Worm (Caenorhabditis elegans) whole organism, L2 larva: ENCODE measurements around the gene ifet-1.

Experiments used
- C34F6.9 ChIP-seq: fragments of 150-350 bp; optimal IDR thresholded peaks from 2 replicates; lab custom pipeline; 2014; ENCODE audit warnings: missing biosample characterization, missing genetic modification characterization
- F13H6.1 ChIP-seq: sonication (generic microtip); optimal IDR thresholded peaks from 2 replicates; lab custom pipeline; 2016; ENCODE audit warnings: missing genetic modification characterization, missing compliant biosample characterization
- R02D3.7 ChIP-seq: fragments of 150-350 bp; optimal IDR thresholded peaks from 2 replicates; lab custom pipeline; 2014; ENCODE audit warnings: missing biosample characterization, missing genetic modification characterization
- Y55F3AM.14 ChIP-seq: fragments of 200-800 bp; sonication (Bioruptor generic); optimal IDR thresholded peaks from 2 replicates; lab custom pipeline; 2018; ENCODE audit warnings: mild to moderate bottlenecking, missing genetic modification characterization, missing compliant biosample characterization
- ZK546.5 ChIP-seq: sonication (generic microtip); optimal IDR thresholded peaks from 2 replicates; lab custom pipeline; 2017; ENCODE audit warnings: missing biosample characterization, missing genetic modification characterization
- alr-1 ChIP-seq: fragments of 150-350 bp; optimal IDR thresholded peaks from 2 replicates; lab custom pipeline; 2014; ENCODE audit warnings: missing biosample characterization, missing genetic modification characterization
- aly-2 ChIP-seq: fragments of 150-350 bp; optimal IDR thresholded peaks from 2 replicates; lab custom pipeline; 2014; ENCODE audit warnings: missing biosample characterization, missing genetic modification characterization
- ama-1 ChIP-seq: fragments of 150-350 bp; optimal IDR thresholded peaks from 2 replicates; lab custom pipeline; 2018; ENCODE audit warnings: inconsistent platforms
- blmp-1 ChIP-seq: sonication (generic microtip); optimal IDR thresholded peaks from 2 replicates; lab custom pipeline; 2017; ENCODE audit warnings: missing genetic modification characterization, mild to moderate bottlenecking, missing compliant biosample characterization, antibody characterized with exemption, moderate library complexity; ENCODE audit not compliant: insufficient read depth
- crh-2 ChIP-seq: sonication (generic microtip); optimal IDR thresholded peaks from 2 replicates; lab custom pipeline; 2017; ENCODE audit warnings: missing biosample characterization, missing genetic modification characterization
- dmd-4 ChIP-seq: sonication (generic microtip); optimal IDR thresholded peaks from 2 replicates; lab custom pipeline; 2017; ENCODE audit warnings: missing biosample characterization, missing genetic modification characterization
- elt-1 ChIP-seq: fragments of 150-350 bp; optimal IDR thresholded peaks from 2 replicates; lab custom pipeline; 2014; ENCODE audit warnings: missing biosample characterization, missing genetic modification characterization
- elt-3 ChIP-seq: sonication (generic microtip); optimal IDR thresholded peaks from 2 replicates; lab custom pipeline; 2017; ENCODE audit warnings: missing biosample characterization, missing genetic modification characterization
- fos-1 ChIP-seq: fragments of 150-350 bp; optimal IDR thresholded peaks from 2 replicates; lab custom pipeline; 2014; ENCODE audit warnings: missing biosample characterization, missing genetic modification characterization
- gmeb-1 ChIP-seq: fragments of 150-350 bp; optimal IDR thresholded peaks from 2 replicates; lab custom pipeline; 2014; ENCODE audit warnings: missing biosample characterization, missing genetic modification characterization
- lin-11 ChIP-seq: fragments of 150-350 bp; sonication (generic microtip); optimal IDR thresholded peaks from 2 replicates; lab custom pipeline; 2014; ENCODE audit warnings: missing biosample characterization, missing genetic modification characterization, inconsistent platforms, mixed read lengths
- lsy-2 ChIP-seq, 2 experiments: fragments of 150-350 bp in 1 of 2; sonication (generic microtip) in 1 of 2; optimal IDR thresholded peaks; 2 replicates each; lab custom pipeline; 2014 to 2017; ENCODE audit warnings: missing biosample characterization in 2 of 2, missing genetic modification characterization in 2 of 2
- mbf-1 ChIP-seq: sonication (generic microtip); optimal IDR thresholded peaks from 2 replicates; lab custom pipeline; 2017; ENCODE audit warnings: missing biosample characterization, missing genetic modification characterization
- mdl-1 ChIP-seq, 2 experiments: fragments of 150-350 bp in 1 of 2; sonication (generic microtip) in 1 of 2; optimal IDR thresholded peaks; 2 replicates each; lab custom pipeline; 2017; ENCODE audit warnings: missing biosample characterization in 2 of 2, missing genetic modification characterization in 2 of 2
- nhr-10 ChIP-seq: sonication (generic microtip); optimal IDR thresholded peaks from 2 replicates; lab custom pipeline; 2017; ENCODE audit warnings: missing biosample characterization, missing genetic modification characterization
- nhr-12 ChIP-seq: fragments of 150-350 bp; optimal IDR thresholded peaks from 2 replicates; lab custom pipeline; 2014; ENCODE audit warnings: missing biosample characterization, missing genetic modification characterization
- nhr-129 ChIP-seq: fragments of 150-350 bp; optimal IDR thresholded peaks from 2 replicates; lab custom pipeline; 2014; ENCODE audit warnings: missing biosample characterization, missing genetic modification characterization
- nhr-237 ChIP-seq: fragments of 150-350 bp; optimal IDR thresholded peaks from 2 replicates; lab custom pipeline; 2014; ENCODE audit warnings: missing biosample characterization, missing genetic modification characterization
- nhr-25 ChIP-seq: fragments of 150-350 bp; sonication (generic microtip); optimal IDR thresholded peaks from 3 replicates; lab custom pipeline; 2014; ENCODE audit warnings: missing biosample characterization, missing genetic modification characterization
- nhr-6 ChIP-seq: fragments of 150-350 bp; optimal IDR thresholded peaks from 2 replicates; lab custom pipeline; 2014; ENCODE audit warnings: missing biosample characterization, missing genetic modification characterization
- nhr-77 ChIP-seq: fragments of 150-350 bp; optimal IDR thresholded peaks from 2 replicates; lab custom pipeline; 2014; ENCODE audit warnings: missing biosample characterization, missing genetic modification characterization
- peb-1 ChIP-seq: fragments of 150-350 bp; optimal IDR thresholded peaks from 2 replicates; lab custom pipeline; 2014; ENCODE audit warnings: missing biosample characterization, missing genetic modification characterization
- sem-4 ChIP-seq: fragments of 150-350 bp; optimal IDR thresholded peaks from 2 replicates; lab custom pipeline; 2014; ENCODE audit warnings: missing biosample characterization, missing genetic modification reagents, missing genetic modification characterization
- skn-1 ChIP-seq: sonication (generic microtip); optimal IDR thresholded peaks from 2 replicates; lab custom pipeline; 2017; ENCODE audit warnings: missing biosample characterization, missing genetic modification characterization
- sma-3 ChIP-seq: sonication (generic microtip); optimal IDR thresholded peaks from 2 replicates; lab custom pipeline; 2016; ENCODE audit warnings: missing genetic modification reagents, missing genetic modification characterization, missing compliant biosample characterization
- sma-9 ChIP-seq, 2 experiments: fragments of 150-350 bp in 1 of 2; sonication (generic microtip) in 1 of 2; optimal IDR thresholded peaks; 2 replicates each; lab custom pipeline; 2014 to 2016; ENCODE audit warnings: missing genetic modification characterization in 2 of 2, mild to moderate bottlenecking in 1 of 2, missing biosample characterization in 1 of 2, missing compliant biosample characterization in 1 of 2, missing genetic modification reagents in 1 of 2, moderate library complexity in 1 of 2
- snpc-4 ChIP-seq: fragments of 150-350 bp; optimal IDR thresholded peaks from 2 replicates; lab custom pipeline; 2014; ENCODE audit warnings: missing biosample characterization, missing genetic modification characterization
- unc-39 ChIP-seq: fragments of 150-350 bp; optimal IDR thresholded peaks from 2 replicates; lab custom pipeline; 2014; ENCODE audit warnings: missing biosample characterization, missing genetic modification characterization
- unc-55 ChIP-seq: fragments of 150-350 bp; sonication (generic microtip); optimal IDR thresholded peaks from 3 replicates; lab custom pipeline; 2014; ENCODE audit warnings: missing biosample characterization, missing genetic modification reagents, missing genetic modification characterization
- zag-1 ChIP-seq: fragments of 150-350 bp; optimal IDR thresholded peaks from 2 replicates; lab custom pipeline; 2014; ENCODE audit warnings: missing biosample characterization, missing genetic modification characterization
- ztf-1 ChIP-seq: fragments of 200-800 bp; sonication (Bioruptor generic); conservative IDR thresholded peaks from 2 replicates; pipeline ENCODE4 v1.3.6; 2022; ENCODE audit warnings: missing genetic modification characterization, missing compliant biosample characterization
- ztf-11 ChIP-seq: sonication (generic microtip); optimal IDR thresholded peaks from 2 replicates; lab custom pipeline; 2017; ENCODE audit warnings: missing biosample characterization, missing genetic modification characterization

Gene ifet-1

DNA sequence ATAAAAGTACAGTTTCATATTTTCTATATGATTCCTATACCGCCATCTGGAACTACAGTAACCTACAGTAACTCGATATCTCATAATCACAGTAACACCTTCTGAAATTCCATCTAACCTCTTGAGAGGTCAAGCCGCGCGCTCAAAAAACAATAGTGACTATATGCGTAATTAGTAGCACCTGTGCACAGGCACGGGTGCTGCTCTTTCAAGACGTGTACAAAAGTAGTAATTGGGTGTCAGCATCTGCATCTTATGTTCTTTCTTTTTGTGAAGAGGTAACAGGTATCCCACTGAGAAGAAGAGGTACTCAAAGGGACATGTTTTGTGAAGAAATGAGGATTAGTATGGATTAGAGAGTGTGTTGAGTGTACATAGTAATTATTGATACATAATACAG, 13.6 kb downstream of the ifet-1 start:
- TF ChIP-seq nhr-129 (tag; lab: Kevin White, UChicago) (no peak), mdl-1 (tag; optimal IDR thresholded peaks at IDR 0.05; lab: Kevin White, UChicago) (no peak), alr-1 (no peak), skn-1 (tag; lab: Kevin White, UChicago) (no peak), zag-1 (no peak), unc-55 (GFP tag; lab: Kevin White, UChicago) (no peak), lin-11 (tag; lab: Kevin White, UChicago) (no peak), elt-1 (tag; lab: Kevin White, UChicago) (no peak), sem-4 (tag; lab: Kevin White, UChicago) (no peak), ztf-1 (GFP tag; lab: Robert Waterston, UW) (no peak), peb-1 (tag; lab: Kevin White, UChicago) (no peak), nhr-6 (tag; lab: Kevin White, UChicago) (no peak), dmd-4 (tag; lab: Kevin White, UChicago) (no peak), fos-1 (tag; lab: Kevin White, UChicago) (no peak), Y55F3AM.14 (GFP tag; lab: Kevin White, UChicago) (no peak), sma-3 (GFP tag; lab: Kevin White, UChicago) (no peak), aly-2 (tag; lab: Kevin White, UChicago) (no peak), gmeb-1 (tag; lab: Kevin White, UChicago) (no peak)

- TF ChIP-seq lsy-2 (tag; optimal IDR thresholded peaks at IDR 0.05; lab: Kevin White, UChicago) (peak in 1 of 2 experiments; percentile 17), nhr-237 (tag; lab: Kevin White, UChicago) (no peak), dmd-4 (tag; lab: Kevin White, UChicago) (no peak), nhr-25 (tag; lab: Kevin White, UChicago) (no peak), C34F6.9 (tag; lab: Kevin White, UChicago) (no peak), sma-9 (GFP tag; optimal IDR thresholded peaks at IDR 0.05; lab: Kevin White, UChicago) (peak; percentile 10), sma-9 (tag; optimal IDR thresholded peaks at IDR 0.05; lab: Kevin White, UChicago) (no peak), alr-1 (no peak)
Measured at ce11 chrIII:4460242-4460641, 14.7 kb downstream of the ifet-1 start.

DNA sequence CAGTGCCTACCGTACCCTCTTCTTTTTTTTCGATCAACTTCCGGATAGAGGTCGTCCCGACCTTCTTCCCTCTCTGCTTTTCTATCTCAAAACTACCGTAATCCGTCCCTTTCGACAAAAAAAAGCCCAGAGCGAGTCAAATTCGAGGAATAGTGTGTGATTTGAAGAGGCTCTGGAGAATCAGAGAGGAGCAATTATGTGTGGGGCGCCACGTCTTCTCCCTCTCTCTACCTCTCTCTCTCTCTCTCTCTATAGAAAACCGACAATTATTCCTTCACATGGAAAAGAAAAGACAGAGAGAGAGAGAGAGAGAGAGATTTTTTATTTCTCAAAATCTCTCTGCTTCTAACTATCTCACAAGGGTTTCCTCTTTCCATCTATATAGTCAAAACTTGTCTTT, 18.4 kb downstream of the ifet-1 start:
- TF ChIP-seq mdl-1 (tag; optimal IDR thresholded peaks at IDR 0.05; lab: Kevin White, UChicago), result no peak
- no peak for TF ChIP-seq elt-3
- TF ChIP-seq C34F6.9 (tag; lab: Kevin White, UChicago), result peak; percentile 19
- TF ChIP-seq nhr-12 (tag; lab: Kevin White, UChicago), result no peak
- peak; percentile 42 for TF ChIP-seq F13H6.1
- TF ChIP-seq nhr-77, result no peak
- peak; percentile 39 for TF ChIP-seq crh-2
- TF ChIP-seq lsy-2 (tag; optimal IDR thresholded peaks at IDR 0.05; lab: Kevin White, UChicago), result peak; percentile 29 to 83
- peak; percentile 79 for TF ChIP-seq nhr-25 (tag; lab: Kevin White, UChicago)
- peak; percentile 4 for TF ChIP-seq nhr-6 (tag; lab: Kevin White, UChicago)
- peak; percentile 2 for TF ChIP-seq sma-9 (GFP tag; optimal IDR thresholded peaks at IDR 0.05; lab: Kevin White, UChicago)
- no peak for TF ChIP-seq sma-9 (tag; optimal IDR thresholded peaks at IDR 0.05; lab: Kevin White, UChicago)
- TF ChIP-seq, all 48 proteins: peak for 7

DNA sequence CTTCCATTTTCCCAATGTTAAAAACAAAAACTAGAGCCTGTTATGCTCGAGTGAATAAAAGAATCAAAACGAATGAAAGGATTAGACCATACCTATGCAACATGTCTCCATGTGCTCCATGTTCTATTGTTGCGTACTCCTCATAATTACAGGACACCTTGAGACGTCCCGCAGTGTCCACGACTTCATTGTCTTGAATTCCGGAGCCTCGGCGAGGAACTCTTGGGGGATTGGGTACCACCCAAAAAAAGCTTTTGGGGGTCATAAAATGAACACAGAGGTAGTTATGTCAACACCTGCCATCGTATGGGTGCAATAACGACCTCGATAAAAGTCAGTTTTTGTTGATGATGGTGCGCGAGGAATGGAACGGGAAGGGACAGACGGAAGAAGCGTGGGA, 20.0 kb downstream of the ifet-1 start:
- TF ChIP-seq ZK546.5 (tag; lab: Kevin White, UChicago) (no peak), elt-3 (no peak), mdl-1 (tag; optimal IDR thresholded peaks at IDR 0.05; lab: Kevin White, UChicago) (no peak), unc-55 (GFP tag; lab: Kevin White, UChicago) (no peak), nhr-10 (tag; lab: Kevin White, UChicago) (no peak), dmd-4 (tag; lab: Kevin White, UChicago) (no peak), ama-1 (lab: Kevin White, UChicago) (no peak), ztf-11 (tag; lab: Kevin White, UChicago) (no peak), nhr-237 (tag; lab: Kevin White, UChicago) (no peak), R02D3.7 (tag; lab: Kevin White, UChicago) (no peak), unc-39 (tag; lab: Kevin White, UChicago) (no peak), nhr-129 (tag; lab: Kevin White, UChicago) (no peak), peb-1 (tag; lab: Kevin White, UChicago) (no peak), sma-9 (GFP tag; optimal IDR thresholded peaks at IDR 0.05; lab: Kevin White, UChicago) (no peak), sma-9 (tag; optimal IDR thresholded peaks at IDR 0.05; lab: Kevin White, UChicago) (no peak), C34F6.9 (tag; lab: Kevin White, UChicago) (no peak), blmp-1 (tag; lab: Kevin White, UChicago) (no peak), snpc-4 (tag; lab: Kevin White, UChicago) (no peak), sem-4 (tag; lab: Kevin White, UChicago) (no peak), crh-2 (no peak), mbf-1 (no peak)
